Fruit fly (Drosophila melanogaster): ENCODE data around the gene CG13293.

DNA sequence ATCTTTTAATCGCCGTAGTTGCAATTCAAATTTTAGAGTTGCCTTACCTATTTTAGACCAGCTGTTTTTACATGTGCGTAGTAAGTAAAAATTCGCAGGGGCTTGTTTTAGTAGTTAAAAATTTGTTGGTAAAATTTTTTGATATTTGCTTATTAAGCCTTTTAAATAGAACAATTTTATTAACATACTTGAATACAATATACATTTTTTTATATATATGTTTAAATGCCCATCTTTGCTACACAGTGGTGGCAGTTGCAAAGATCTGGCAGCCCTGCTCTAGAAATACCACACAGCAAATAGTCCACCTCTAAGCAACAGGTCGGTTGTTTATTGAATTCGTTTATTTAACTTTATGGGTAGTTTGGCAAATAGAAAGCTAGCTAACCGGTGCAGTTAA, 12.0 kb downstream of the CG13293 start, which contains the start of the genes CG10467 and loj:
- TF ChIP-seq CG8301 (tag; optimal IDR thresholded peaks at IDR 0.05): peak; percentile 82
- TF ChIP-seq CG14655 (GFP tag; optimal IDR thresholded peaks at IDR 0.05): peak; percentile 88
- TF ChIP-seq CG15710 (tag; optimal IDR thresholded peaks at IDR 0.05): peak; percentile 88
- TF ChIP-seq CG34367 (tag; optimal IDR thresholded peaks at IDR 0.05): peak; percentile 85
- peak; percentile 95 for TF ChIP-seq rn (GFP tag; IDR thresholded peaks at IDR 0.05)
- peak; percentile 74 for TF ChIP-seq Pif1A (GFP tag; optimal IDR thresholded peaks at IDR 0.05)
- TF ChIP-seq Snoo (tag; optimal IDR thresholded peaks at IDR 0.05): peak; percentile 86
- peak; percentile 94 for TF ChIP-seq CG17806 (tag; optimal IDR thresholded peaks at IDR 0.05)
- no peak for TF ChIP-seq EcR (GFP tag; optimal IDR thresholded peaks at IDR 0.05)
